Worm (Caenorhabditis elegans): ENCODE measurements around the gene srw-134.

The srw-134 gene

ce11 chrV:4112516-4112915 is at the start of gene srw-134:
Gene srw-134 (minus strand): TSS chrV:4112616.
- TF ChIP-seq chd-7 (tag; optimal IDR thresholded peaks at IDR 0.05), result no peak
- TF ChIP-seq snpc-1.3 (tag; optimal IDR thresholded peaks at IDR 0.05; ENCODE audit: insufficient read depth), result no peak
- no peak for TF ChIP-seq gei-17 (GFP tag; optimal IDR thresholded peaks at IDR 0.05)
- TF ChIP-seq tbp1 (GFP tag; optimal IDR thresholded peaks at IDR 0.05), result no peak
- TF ChIP-seq madf-6 (GFP tag; IDR thresholded peaks at IDR 0.05), result no peak
- no peak for TF ChIP-seq F23B12.7 (tag; optimal IDR thresholded peaks at IDR 0.05; ENCODE audit: insufficient read depth)
- TF ChIP-seq zfh-2 (GFP tag; conservative IDR thresholded peaks at IDR 0.05), result no peak
- no peak for TF ChIP-seq K11D2.4 (GFP tag; IDR thresholded peaks at IDR 0.05)

- TF ChIP-seq aptf-2 (GFP tag; conservative IDR thresholded peaks at IDR 0.05), result no peak
- TF ChIP-seq mes-4 (tag; optimal IDR thresholded peaks at IDR 0.05), result no peak
- TF ChIP-seq T07F8.4 (tag; optimal IDR thresholded peaks at IDR 0.05), result no peak
- TF ChIP-seq hmg-1.2 (GFP tag; IDR thresholded peaks at IDR 0.05), result no peak
Measured at ce11 chrV:4160086-4160485, 47.7 kb upstream of the srw-134 start, which contains the start of gene Y45G5AM.5. Gene Y45G5AM.5 (plus strand): TSS chrV:4160386.

- TF ChIP-seq him-1 (tag; optimal IDR thresholded peaks at IDR 0.05), result no peak
- no peak for TF ChIP-seq dox-1 (GFP tag; IDR thresholded peaks at IDR 0.05)
- no peak for TF ChIP-seq akir-1 (GFP tag; optimal IDR thresholded peaks at IDR 0.05)
Measured at ce11 chrV:4157291-4157690, 44.9 kb upstream of the srw-134 start.

- TF ChIP-seq nfya-2 (GFP tag; IDR thresholded peaks at IDR 0.05) (no peak), nhr-27 (tag; optimal IDR thresholded peaks at IDR 0.05) (no peak), ztf-26 (tag; optimal IDR thresholded peaks at IDR 0.05) (no peak), lin-26 (GFP tag; IDR thresholded peaks at IDR 0.05) (no peak), rcor-1 (GFP tag; IDR thresholded peaks at IDR 0.05) (no peak), bed-2 (GFP tag; IDR thresholded peaks at IDR 0.05) (no peak), ztf-22 (GFP tag; optimal IDR thresholded peaks at IDR 0.05) (no peak), T26A5.8 (tag; optimal IDR thresholded peaks at IDR 0.05) (no peak), Y67H2A.10 (GFP tag; conservative IDR thresholded peaks at IDR 0.05) (no peak), hmg-1.2 (GFP tag; IDR thresholded peaks at IDR 0.05) (no peak), gei-17 (GFP tag; optimal IDR thresholded peaks at IDR 0.05) (no peak), tbp1 (GFP tag; optimal IDR thresholded peaks at IDR 0.05) (no peak), hlh-12 (tag; optimal IDR thresholded peaks at IDR 0.05) (no peak), Y56A3A.18 (GFP tag; IDR thresholded peaks at IDR 0.05) (no peak), zim-3 (tag; optimal IDR thresholded peaks at IDR 0.05) (no peak), tlf-1 (GFP tag; optimal IDR thresholded peaks at IDR 0.05) (no peak)
Measured at ce11 chrV:4152200-4152599, 39.8 kb upstream of the srw-134 start, which contains the start of gene Y45G5AM.6. Gene Y45G5AM.6 (minus strand): TSS chrV:4152300.

ce11 chrV:4151400-4151799 is 39.0 kb upstream of the srw-134 start:
- TF ChIP-seq zfh-2 (GFP tag; conservative IDR thresholded peaks at IDR 0.05), result peak; percentile 59
- no peak for TF ChIP-seq aptf-3 (GFP tag; IDR thresholded peaks at IDR 0.05)

- TF ChIP-seq die-1 (tag; optimal IDR thresholded peaks at IDR 0.05) (no peak), lin-26 (GFP tag; IDR thresholded peaks at IDR 0.05) (no peak), egrh-3 (GFP tag; IDR thresholded peaks at IDR 0.05) (no peak), cebp-1 (GFP tag; IDR thresholded peaks at IDR 0.05) (no peak), cebp-1 (tag; optimal IDR thresholded peaks at IDR 0.05) (no peak), F52B5.7 (tag; optimal IDR thresholded peaks at IDR 0.05) (no peak), dpl-1 (GFP tag; optimal IDR thresholded peaks at IDR 0.05) (no peak), F37B4.10 (GFP tag; IDR thresholded peaks at IDR 0.05) (no peak), ceh-100 (GFP tag; IDR thresholded peaks at IDR 0.05) (no peak), aptf-3 (GFP tag; IDR thresholded peaks at IDR 0.05) (no peak), snpc-1.1 (tag; optimal IDR thresholded peaks at IDR 0.05; ENCODE audit: insufficient read depth) (no peak), sptf-2 (GFP tag; optimal IDR thresholded peaks at IDR 0.05) (no peak), B0261.1 (tag; optimal IDR thresholded peaks at IDR 0.05) (no peak), pbrm-1 (GFP tag; IDR thresholded peaks at IDR 0.05) (no peak), tbp1 (GFP tag; optimal IDR thresholded peaks at IDR 0.05) (no peak), zfh-2 (GFP tag; conservative IDR thresholded peaks at IDR 0.05) (no peak), Y56A3A.18 (GFP tag; IDR thresholded peaks at IDR 0.05) (no peak), ztf-22 (GFP tag; optimal IDR thresholded peaks at IDR 0.05) (no peak)
Measured at ce11 chrV:4144205-4144604, 31.8 kb upstream of the srw-134 start, which contains the start of gene Y45G5AL.1. Gene Y45G5AL.1 (plus strand): TSS chrV:4144505.
